4 fruit fly cellular contexts compared by ENCODE assay signal in genomic region chr3R:14035924-14036448, dm6.
TF ChIP-seq lines count a peak whose summit lies in the region.

TSS of gene CG9922 (minus strand) at chr3R:14036398.

TF ChIP-seq in whole organism, adult, 20 proteins besides CTCF, POLR2A, EP300 and RAD21 (continued from another document):
- no peak for TF ChIP-seq Hr96 (GFP tag; optimal IDR thresholded peaks at IDR 0.05; lab: Kevin White, UChicago)

TF ChIP-seq in whole organism, embryonic, 481 proteins besides CTCF, POLR2A, EP300 and RAD21 (continued from another document and continues in another):
- TF ChIP-seq bcd (GFP tag; optimal IDR thresholded peaks at IDR 0.05; lab: Kevin White, UChicago) (no peak), CG12769 (tag; optimal IDR thresholded peaks at IDR 0.05; lab: Kevin White, UChicago) (no peak), CG17359 (tag; optimal IDR thresholded peaks at IDR 0.05; lab: Kevin White, UChicago) (peak; percentile 10), cas (GFP tag; IDR thresholded peaks at IDR 0.05; lab: Robert Waterston, UW) (no peak), bab2 (GFP tag; optimal IDR thresholded peaks at IDR 0.05; lab: Kevin White, UChicago) (peak; percentile 47), tll (GFP tag; optimal IDR thresholded peaks at IDR 0.05; lab: Kevin White, UChicago) (no peak), ash1 (GFP tag; optimal IDR thresholded peaks at IDR 0.05; lab: Kevin White, UChicago) (no peak), CG13424 (tag; optimal IDR thresholded peaks at IDR 0.05; lab: Kevin White, UChicago) (peak; percentile 61), tap (tag; optimal IDR thresholded peaks at IDR 0.05; lab: Kevin White, UChicago) (peak; percentile 21), Optix (GFP tag; IDR thresholded peaks at IDR 0.05; lab: Robert Waterston, UW) (no peak), Ssrp (tag; optimal IDR thresholded peaks at IDR 0.05; lab: Kevin White, UChicago) (no peak), nerfin-2 (GFP tag; IDR thresholded peaks at IDR 0.05; lab: Robert Waterston, UW; ENCODE audit: partially characterized antibody) (no peak), CG10543 (GFP tag; optimal IDR thresholded peaks at IDR 0.05; lab: Kevin White, UChicago) (peak; percentile 23), CG2116 (GFP tag; optimal IDR thresholded peaks at IDR 0.05; lab: Kevin White, UChicago) (peak; percentile 94), sens (GFP tag; lab: Kevin White, UChicago) (peak; percentile 94), CG2712 (tag; optimal IDR thresholded peaks at IDR 0.05; lab: Kevin White, UChicago) (peak; percentile 61), Lhr (GFP tag; optimal IDR thresholded peaks at IDR 0.05; lab: Kevin White, UChicago) (peak; percentile 73), fd102C (GFP tag; optimal IDR thresholded peaks at IDR 0.05; lab: Kevin White, UChicago) (no peak), ewg (GFP tag; optimal IDR thresholded peaks at IDR 0.05; lab: Kevin White, UChicago) (peak; percentile 18), nmo (GFP tag; optimal IDR thresholded peaks at IDR 0.05; lab: Kevin White, UChicago) (peak; percentile 70), CG7357 (GFP tag; IDR thresholded peaks at IDR 0.05; lab: Robert Waterston, UW) (no peak), Awh (GFP tag; IDR thresholded peaks at IDR 0.05; lab: Robert Waterston, UW) (peak; percentile 7; the same call in 1 of the 2 replicates), inv (GFP tag; IDR thresholded peaks at IDR 0.05; lab: Robert Waterston, UW; ENCODE audit: partially characterized antibody) (peak; percentile 57), CG12744 (GFP tag; optimal IDR thresholded peaks at IDR 0.05; lab: Kevin White, UChicago) (peak; percentile 23), Drgx (GFP tag; IDR thresholded peaks at IDR 0.05; lab: Robert Waterston, UW) (no peak), CG4360 (GFP tag; IDR thresholded peaks at IDR 0.05; lab: Robert Waterston, UW) (no peak), CG7987 (GFP tag; optimal IDR thresholded peaks at IDR 0.05; lab: Kevin White, UChicago) (peak; percentile 51), MESR4 (GFP tag; optimal IDR thresholded peaks at IDR 0.05; lab: Kevin White, UChicago) (peak; percentile 50), fu2 (GFP tag; optimal IDR thresholded peaks at IDR 0.05; lab: Kevin White, UChicago) (peak; percentile 19), H15 (GFP tag; IDR thresholded peaks at IDR 0.05; lab: Robert Waterston, UW) (no peak), Dbx (GFP tag; IDR thresholded peaks at IDR 0.05; lab: Robert Waterston, UW) (no peak; the same call in 2 of the 3 replicates), CG10267 (tag; optimal IDR thresholded peaks at IDR 0.05; lab: Kevin White, UChicago) (peak; percentile 79), CG8290 (GFP tag; optimal IDR thresholded peaks at IDR 0.05; lab: Kevin White, UChicago) (no peak), CG8290 (tag; optimal IDR thresholded peaks at IDR 0.05; lab: Kevin White, UChicago) (peak in 1 of 2 experiments; percentile 15), CG34376 (GFP tag; optimal IDR thresholded peaks at IDR 0.05; lab: Kevin White, UChicago) (peak; percentile 65), tup (GFP tag; optimal IDR thresholded peaks at IDR 0.05; lab: Kevin White, UChicago) (no peak), kni (GFP tag; optimal IDR thresholded peaks at IDR 0.05; lab: Kevin White, UChicago) (no peak), onecut (GFP tag; IDR thresholded peaks at IDR 0.05; lab: Robert Waterston, UW) (no peak), Neu2 (GFP tag; optimal IDR thresholded peaks at IDR 0.05; lab: Kevin White, UChicago; ENCODE audit: borderline replicate concordance) (no peak), HLH4C (GFP tag; IDR thresholded peaks at IDR 0.05; lab: Robert Waterston, UW; ENCODE audit: partially characterized antibody) (peak; percentile 65; the same call in 2 of the 3 replicates), Chrac-16 (GFP tag; optimal IDR thresholded peaks at IDR 0.05; lab: Kevin White, UChicago) (peak; percentile 54), ham (GFP tag; IDR thresholded peaks at IDR 0.05; lab: Robert Waterston, UW) (no peak), HmgZ (tag; optimal IDR thresholded peaks at IDR 0.05; lab: Kevin White, UChicago) (peak; percentile 72)

TF ChIP-seq in whole organism, prepupa, 60 proteins besides CTCF, POLR2A, EP300 and RAD21 (continued from another document):
- TF ChIP-seq topi (GFP tag; optimal IDR thresholded peaks at IDR 0.05; lab: Kevin White, UChicago) (peak; percentile 37), Hr4 (GFP tag; optimal IDR thresholded peaks at IDR 0.05; lab: Kevin White, UChicago) (peak; percentile 59), Eip75B (GFP tag; optimal IDR thresholded peaks at IDR 0.05; lab: Kevin White, UChicago) (peak; percentile 43), CG34406 (GFP tag; optimal IDR thresholded peaks at IDR 0.05; lab: Kevin White, UChicago) (peak; percentile 20), cyc (GFP tag; optimal IDR thresholded peaks at IDR 0.05; lab: Kevin White, UChicago) (peak; percentile 40), CG31627 (GFP tag; optimal IDR thresholded peaks at IDR 0.05; lab: Kevin White, UChicago) (peak; percentile 47), fkh (GFP tag; optimal IDR thresholded peaks at IDR 0.05; lab: Kevin White, UChicago) (peak; percentile 11), Sox15 (GFP tag; optimal IDR thresholded peaks at IDR 0.05; lab: Kevin White, UChicago) (peak; percentile 8), CG10631 (GFP tag; optimal IDR thresholded peaks at IDR 0.05; lab: Kevin White, UChicago) (peak; percentile 52), CG11902 (GFP tag; optimal IDR thresholded peaks at IDR 0.05; lab: Kevin White, UChicago) (no peak), CG3032 (tag; optimal IDR thresholded peaks at IDR 0.05; lab: Kevin White, UChicago) (peak; percentile 40), esn (GFP tag; optimal IDR thresholded peaks at IDR 0.05; lab: Kevin White, UChicago) (peak; percentile 71), CG8319 (GFP tag; optimal IDR thresholded peaks at IDR 0.05; lab: Kevin White, UChicago) (no peak), CG7368 (GFP tag; optimal IDR thresholded peaks at IDR 0.05; lab: Kevin White, UChicago) (peak; percentile 24)

TF ChIP-seq in whole organism, wandering third instar larva, 38 proteins besides CTCF, POLR2A, EP300 and RAD21 (continued from another document):
- no peak for TF ChIP-seq CrebA (GFP tag; optimal IDR thresholded peaks at IDR 0.05; lab: Kevin White, UChicago; ENCODE audit: borderline replicate concordance)
- TF ChIP-seq CG32264 (GFP tag; optimal IDR thresholded peaks at IDR 0.05; lab: Kevin White, UChicago), result no peak
- no peak for TF ChIP-seq sage (GFP tag; optimal IDR thresholded peaks at IDR 0.05; lab: Kevin White, UChicago)
- TF ChIP-seq ey (GFP tag; optimal IDR thresholded peaks at IDR 0.05; lab: Kevin White, UChicago), result peak; percentile 37
- no peak for TF ChIP-seq Dif (GFP tag; optimal IDR thresholded peaks at IDR 0.05; lab: Kevin White, UChicago; ENCODE audit: partially characterized antibody)
- peak; percentile 44 for TF ChIP-seq br (GFP tag; optimal IDR thresholded peaks at IDR 0.05; lab: Kevin White, UChicago)
- TF ChIP-seq Myc (optimal IDR thresholded peaks at IDR 0.05; lab: Kevin White, UChicago), result peak; percentile 24
- TF ChIP-seq Abd-B (GFP tag; optimal IDR thresholded peaks at IDR 0.05; lab: Kevin White, UChicago), result no peak
